Worm (Caenorhabditis elegans) whole organism, young adult: ENCODE data around the gene cdh-4.

Experiments
- B0019.2 ChIP-seq: fragments of 200-800 bp; sonication (Bioruptor generic); conservative IDR thresholded peaks from 2 replicates; pipeline ENCODE4 v1.3.6; 2022; ENCODE audit warnings: missing genetic modification reagents, missing genetic modification characterization, missing compliant biosample characterization
- B0261.1 ChIP-seq: sonication (generic microtip); optimal IDR thresholded peaks from 2 replicates; lab custom pipeline; 2016; ENCODE audit warnings: mild to moderate bottlenecking, missing genetic modification characterization, moderate library complexity, missing compliant biosample characterization
- C17E4.6 ChIP-seq: fragments of 200-800 bp; sonication (Bioruptor generic); IDR thresholded peaks from 2 replicates; pipeline ENCODE4 v1.3.6; 2022; ENCODE audit warnings: missing genetic modification reagents, missing genetic modification characterization, missing compliant biosample characterization
- D2030.7 ChIP-seq: fragments of 200-800 bp; sonication (Bioruptor generic); IDR thresholded peaks from 2 replicates; pipeline ENCODE4 v1.3.6; 2022; ENCODE audit warnings: missing genetic modification reagents, missing genetic modification characterization, missing compliant biosample characterization
- F23B12.7 ChIP-seq: sonication (generic microtip); optimal IDR thresholded peaks from 2 replicates; lab custom pipeline; 2017; ENCODE audit warnings: missing genetic modification characterization, mild to moderate bottlenecking, missing compliant biosample characterization, antibody characterized with exemption, moderate library complexity; ENCODE audit not compliant: insufficient read depth
- F33H1.4 ChIP-seq: fragments of 200-800 bp; sonication (Bioruptor generic); IDR thresholded peaks from 2 replicates; pipeline ENCODE4 v1.3.6; 2022; ENCODE audit warnings: missing genetic modification reagents, missing genetic modification characterization, missing compliant biosample characterization
- F39B2.1 ChIP-seq: fragments of 200-800 bp; sonication (Bioruptor generic); IDR thresholded peaks from 2 replicates; pipeline ENCODE4 v1.3.6; 2022; ENCODE audit warnings: missing genetic modification reagents, missing genetic modification characterization, missing compliant biosample characterization
- F52B5.7 ChIP-seq: sonication (generic microtip); optimal IDR thresholded peaks from 2 replicates; lab custom pipeline; 2016; ENCODE audit warnings: mild to moderate bottlenecking, missing genetic modification characterization, missing compliant biosample characterization
- K11D2.4 ChIP-seq: fragments of 200-800 bp; sonication (Bioruptor generic); IDR thresholded peaks from 2 replicates; pipeline ENCODE4 v1.3.6; 2022; ENCODE audit warnings: missing genetic modification reagents, missing genetic modification characterization, missing compliant biosample characterization
- K12H6.12 ChIP-seq: fragments of 200-800 bp; sonication (Bioruptor generic); optimal IDR thresholded peaks from 2 replicates; lab custom pipeline; 2018; ENCODE audit warnings: mild to moderate bottlenecking, missing genetic modification characterization, missing compliant biosample characterization
- T26A5.8 ChIP-seq: sonication (generic microtip); optimal IDR thresholded peaks from 2 replicates; lab custom pipeline; 2016; ENCODE audit warnings: missing genetic modification characterization, missing compliant biosample characterization
- Y53F4B.3 ChIP-seq: fragments of 200-800 bp; sonication (Bioruptor generic); IDR thresholded peaks from 2 replicates; pipeline ENCODE4 v1.3.6; 2022; ENCODE audit warnings: missing genetic modification reagents, missing genetic modification characterization, missing compliant biosample characterization
- Y56A3A.18 ChIP-seq: fragments of 200-800 bp; sonication (Bioruptor generic); IDR thresholded peaks from 2 replicates; pipeline ENCODE4 v1.3.6; 2022; ENCODE audit warnings: missing genetic modification reagents, missing genetic modification characterization, missing compliant biosample characterization
- Y67H2A.10 ChIP-seq: fragments of 200-800 bp; sonication (Bioruptor generic); conservative IDR thresholded peaks from 2 replicates; pipeline ENCODE4 v1.3.6; 2022; ENCODE audit warnings: missing genetic modification reagents, missing genetic modification characterization, missing compliant biosample characterization
- Y79H2A.3 ChIP-seq: fragments of 200-800 bp; sonication (Bioruptor generic); conservative IDR thresholded peaks from 2 replicates; pipeline ENCODE4 v1.3.6; 2022; ENCODE audit warnings: missing genetic modification reagents, missing genetic modification characterization, missing compliant biosample characterization
- ZK185.1 ChIP-seq: sonication (generic microtip); optimal IDR thresholded peaks from 2 replicates; lab custom pipeline; 2016; ENCODE audit warnings: mild to moderate bottlenecking, missing genetic modification characterization, missing compliant biosample characterization; ENCODE audit not compliant: poor library complexity, severe bottlenecking
- akir-1 ChIP-seq: fragments of 200-800 bp; sonication (Bioruptor generic); optimal IDR thresholded peaks from 2 replicates; lab custom pipeline; 2018; ENCODE audit warnings: mild to moderate bottlenecking, missing genetic modification characterization, moderate library complexity, missing compliant biosample characterization
- aptf-3 ChIP-seq: fragments of 200-800 bp; sonication (Bioruptor generic); IDR thresholded peaks from 2 replicates; pipeline ENCODE4 v1.3.6; 2022; ENCODE audit warnings: missing genetic modification characterization, missing compliant biosample characterization
- attf-6 ChIP-seq: fragments of 200-800 bp; sonication (Bioruptor generic); IDR thresholded peaks from 2 replicates; pipeline ENCODE4 v1.3.6; 2022; ENCODE audit warnings: missing genetic modification reagents, missing genetic modification characterization, missing compliant biosample characterization
- ccch-3 ChIP-seq: fragments of 200-800 bp; sonication (Bioruptor generic); optimal IDR thresholded peaks from 2 replicates; lab custom pipeline; 2018; ENCODE audit warnings: mild to moderate bottlenecking, missing genetic modification characterization, missing compliant biosample characterization
- ceh-79 ChIP-seq: sonication (generic microtip); optimal IDR thresholded peaks from 2 replicates; lab custom pipeline; 2017; ENCODE audit warnings: mild to moderate bottlenecking, missing genetic modification characterization, missing compliant biosample characterization
- die-1 ChIP-seq: sonication (generic microtip); optimal IDR thresholded peaks from 2 replicates; lab custom pipeline; 2016; ENCODE audit warnings: missing genotype, mild to moderate bottlenecking, missing genetic modification characterization, missing compliant biosample characterization
- dpl-1 ChIP-seq: fragments of 150-350 bp; optimal IDR thresholded peaks from 2 replicates; lab custom pipeline; 2014; ENCODE audit warnings: missing biosample characterization, missing genetic modification reagents, missing genetic modification characterization
- egl-18 ChIP-seq: fragments of 200-800 bp; sonication (Bioruptor generic); IDR thresholded peaks from 2 replicates; pipeline ENCODE4 v1.3.6; 2022; ENCODE audit warnings: missing genetic modification reagents, missing genetic modification characterization, missing compliant biosample characterization
- ekl-4 ChIP-seq: fragments of 200-800 bp; sonication (Bioruptor generic); IDR thresholded peaks from 2 replicates; pipeline ENCODE4 v1.3.6; 2022; ENCODE audit warnings: missing genetic modification reagents, missing genetic modification characterization, missing compliant biosample characterization
- ets-4 ChIP-seq: fragments of 200-800 bp; sonication (Bioruptor generic); optimal IDR thresholded peaks from 2 replicates; lab custom pipeline; 2018; ENCODE audit warnings: mild to moderate bottlenecking, missing genetic modification characterization, missing compliant biosample characterization
- hmg-1.2 ChIP-seq: fragments of 200-800 bp; sonication (Bioruptor generic); IDR thresholded peaks from 2 replicates; pipeline ENCODE4 v1.3.6; 2022; ENCODE audit warnings: missing genetic modification reagents, missing genetic modification characterization, missing compliant biosample characterization
- lag-1 ChIP-seq: fragments of 200-800 bp; sonication (Bioruptor generic); IDR thresholded peaks from 2 replicates; pipeline ENCODE4 v1.3.6; 2022; ENCODE audit warnings: missing genetic modification reagents, missing genetic modification characterization, missing compliant biosample characterization
- let-526 ChIP-seq: fragments of 200-800 bp; sonication (Bioruptor generic); IDR thresholded peaks from 2 replicates; pipeline ENCODE4 v1.3.6; 2022; ENCODE audit warnings: missing genetic modification reagents, missing genetic modification characterization, missing compliant biosample characterization
- lin-54 ChIP-seq: fragments of 200-800 bp; sonication (Bioruptor generic); optimal IDR thresholded peaks from 2 replicates; lab custom pipeline; 2018; ENCODE audit warnings: mild to moderate bottlenecking, missing genetic modification characterization, missing compliant biosample characterization
- madf-3 ChIP-seq: fragments of 200-800 bp; sonication (Bioruptor generic); IDR thresholded peaks from 2 replicates; pipeline ENCODE4 v1.3.6; 2022; ENCODE audit warnings: missing genetic modification reagents, missing genetic modification characterization, missing compliant biosample characterization
- madf-6 ChIP-seq: fragments of 200-800 bp; sonication (Bioruptor generic); IDR thresholded peaks from 2 replicates; pipeline ENCODE4 v1.3.6; 2022; ENCODE audit warnings: missing genetic modification reagents, missing genetic modification characterization, missing compliant biosample characterization
- nfyb-1 ChIP-seq: fragments of 200-800 bp; sonication (Bioruptor generic); IDR thresholded peaks from 2 replicates; pipeline ENCODE4 v1.3.6; 2022; ENCODE audit warnings: missing genetic modification reagents, missing genetic modification characterization, missing compliant biosample characterization
- nhr-27 ChIP-seq: fragments of 200-800 bp; sonication (Bioruptor generic); optimal IDR thresholded peaks from 2 replicates; lab custom pipeline; 2018; ENCODE audit warnings: mild to moderate bottlenecking, missing genetic modification characterization, moderate library complexity, missing compliant biosample characterization
- rcor-1 ChIP-seq: fragments of 200-800 bp; sonication (Bioruptor generic); IDR thresholded peaks from 2 replicates; pipeline ENCODE4 v1.3.6; 2022; ENCODE audit warnings: missing genetic modification reagents, missing genetic modification characterization, missing compliant biosample characterization
- rec-8 ChIP-seq, 2 experiments: sonication (generic microtip); optimal IDR thresholded peaks; 2 replicates each; lab custom pipeline; 2016; ENCODE audit warnings: mild to moderate bottlenecking in 2 of 2, missing genetic modification characterization in 2 of 2, missing genetic modification reagents in 2 of 2, missing genotype in 2 of 2, missing biosample characterization in 1 of 2, missing compliant biosample characterization in 1 of 2, moderate library complexity in 1 of 2
- snpc-1.3 ChIP-seq: sonication (generic microtip); optimal IDR thresholded peaks from 2 replicates; lab custom pipeline; 2017; ENCODE audit warnings: missing genetic modification characterization, mild to moderate bottlenecking, missing compliant biosample characterization, antibody characterized with exemption, moderate library complexity, missing genotype, missing genetic modification reagents; ENCODE audit not compliant: insufficient read depth
- snpc-3.4 ChIP-seq: sonication (generic microtip); optimal IDR thresholded peaks from 2 replicates; lab custom pipeline; 2017; ENCODE audit warnings: missing genetic modification characterization, mild to moderate bottlenecking, missing compliant biosample characterization, antibody characterized with exemption, moderate library complexity, missing genotype, missing genetic modification reagents
- snpc-4 ChIP-seq, 5 experiments: fragments of 150-350 bp in 1 of 5; sonication (generic microtip) in 4 of 5; optimal IDR thresholded peaks; 2 replicates each; lab custom pipeline; 2014 to 2018; ENCODE audit warnings: missing genetic modification characterization in 5 of 5, missing biosample characterization in 3 of 5, antibody characterized with exemption in 2 of 5, mild to moderate bottlenecking in 2 of 5, missing compliant biosample characterization in 2 of 5, missing genotype in 2 of 5, moderate library complexity in 2 of 5, missing genetic modification reagents in 1 of 5
- tbp1 ChIP-seq: fragments of 200-800 bp; sonication (Bioruptor generic); optimal IDR thresholded peaks from 2 replicates; lab custom pipeline; 2018; ENCODE audit warnings: mild to moderate bottlenecking, missing genetic modification characterization, missing compliant biosample characterization
- unc-130 ChIP-seq: sonication (generic microtip); optimal IDR thresholded peaks from 2 replicates; lab custom pipeline; 2016; ENCODE audit warnings: missing genetic modification reagents, missing genetic modification characterization, missing compliant biosample characterization
- xnd-1 ChIP-seq: sonication (generic microtip); optimal IDR thresholded peaks from 2 replicates; lab custom pipeline; 2016; ENCODE audit warnings: missing genotype, missing genetic modification reagents, missing genetic modification characterization, missing compliant biosample characterization
- zfh-2 ChIP-seq: fragments of 200-800 bp; sonication (Bioruptor generic); conservative IDR thresholded peaks from 2 replicates; pipeline ENCODE4 v1.3.6; 2022; ENCODE audit warnings: missing genetic modification reagents, missing genetic modification characterization, missing compliant biosample characterization
- ztf-18 ChIP-seq: sonication (generic microtip); optimal IDR thresholded peaks from 2 replicates; lab custom pipeline; 2016; ENCODE audit warnings: missing genotype, mild to moderate bottlenecking, missing genetic modification characterization, missing compliant biosample characterization
- ztf-22 ChIP-seq: fragments of 200-800 bp; sonication (Bioruptor generic); optimal IDR thresholded peaks from 2 replicates; lab custom pipeline; 2018; ENCODE audit warnings: mild to moderate bottlenecking, missing genetic modification characterization, moderate library complexity, missing compliant biosample characterization
- ztf-26 ChIP-seq: sonication (generic microtip); optimal IDR thresholded peaks from 2 replicates; lab custom pipeline; 2017; ENCODE audit warnings: missing genetic modification characterization, missing compliant biosample characterization

The cdh-4 gene

DNA sequence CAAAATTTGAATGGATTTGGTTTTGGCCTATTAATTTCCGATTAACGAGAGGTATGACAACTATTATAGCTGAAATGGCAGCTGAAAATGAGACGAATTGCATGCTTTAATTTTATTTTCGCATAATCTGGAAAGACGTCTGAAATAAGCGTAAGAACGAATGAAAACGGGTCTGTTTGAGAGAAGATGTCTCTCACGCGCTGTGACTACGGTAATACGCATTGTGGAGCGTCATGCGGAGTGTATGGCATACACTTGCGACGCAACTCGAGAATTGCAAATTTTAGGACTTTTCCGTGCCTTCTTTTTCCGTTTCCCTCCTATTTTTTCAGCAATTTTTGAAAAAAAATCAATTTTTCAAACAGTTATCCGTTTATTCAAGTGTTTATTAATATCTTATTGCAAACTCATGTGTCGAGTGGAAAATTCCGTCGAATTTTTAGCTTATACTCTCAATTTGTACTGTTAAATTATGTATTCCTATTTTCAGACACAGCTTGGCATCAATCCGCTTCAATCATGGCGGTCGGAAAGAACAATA is 44.7 kb upstream of the cdh-4 start, which contains the start of gene rps-1 (continued):
- peak; percentile 85 for TF ChIP-seq unc-130 (GFP tag; lab: Kevin White, UChicago)
- peak; percentile 76 for TF ChIP-seq xnd-1
- peak; percentile 97 for TF ChIP-seq K12H6.12
- TF ChIP-seq ccch-3 (GFP tag; lab: Kevin White, UChicago), result peak; percentile 11
- peak; percentile 95 for TF ChIP-seq let-526
- peak; percentile 78; the same call in 1 of the 2 replicates for TF ChIP-seq lag-1 (GFP tag; lab: Robert Waterston, UW)
- TF ChIP-seq rcor-1 (GFP tag; lab: Robert Waterston, UW), result peak; percentile 98
- TF ChIP-seq die-1 (tag; lab: Kevin White, UChicago), result peak; percentile 63
- peak; percentile 78; the same call in 1 of the 2 replicates for TF ChIP-seq zfh-2 (GFP tag; lab: Robert Waterston, UW)
- peak; percentile 47 for TF ChIP-seq T26A5.8
- peak; percentile 86 for TF ChIP-seq snpc-4 (GFP tag; optimal IDR thresholded peaks at IDR 0.05; lab: Kevin White, UChicago)
- TF ChIP-seq snpc-4 (tag; optimal IDR thresholded peaks at IDR 0.05; lab: Kevin White, UChicago), result peak; percentile 79 to 92 (median 90)
- TF ChIP-seq C17E4.6 (GFP tag; lab: Robert Waterston, UW), result peak; percentile 96
- peak; percentile 95 for TF ChIP-seq madf-3
- TF ChIP-seq aptf-3 (GFP tag; lab: Robert Waterston, UW), result peak; percentile 72; the same call in 1 of the 2 replicates
- TF ChIP-seq madf-6 (GFP tag; lab: Robert Waterston, UW), result peak; percentile 95
- peak in 1 of 2 experiments; percentile 0 for TF ChIP-seq rec-8 (tag; optimal IDR thresholded peaks at IDR 0.05; lab: Kevin White, UChicago)
- TF ChIP-seq K11D2.4 (GFP tag; lab: Robert Waterston, UW), result peak; percentile 98
- TF ChIP-seq lin-54 (GFP tag; lab: Kevin White, UChicago), result peak; percentile 97
- TF ChIP-seq ceh-79 (tag; lab: Kevin White, UChicago), result peak; percentile 80
- TF ChIP-seq Y67H2A.10 (GFP tag; lab: Robert Waterston, UW), result peak; percentile 85
- peak; percentile 99 for TF ChIP-seq nfyb-1 (GFP tag; lab: Robert Waterston, UW)
- TF ChIP-seq ztf-22 (GFP tag; lab: Kevin White, UChicago), result peak; percentile 88
- TF ChIP-seq ZK185.1 (tag; lab: Kevin White, UChicago), result peak; percentile 98
- TF ChIP-seq dpl-1, result peak; percentile 90
- TF ChIP-seq F39B2.1, result peak; percentile 63; the same call in 1 of the 2 replicates
- TF ChIP-seq ztf-18, result peak; percentile 89
- TF ChIP-seq nhr-27 (tag; lab: Kevin White, UChicago), result peak; percentile 84
- peak; percentile 97 for TF ChIP-seq ekl-4 (GFP tag; lab: Robert Waterston, UW)
- TF ChIP-seq hmg-1.2, result peak; percentile 89
- peak; percentile 61; the same call in 1 of the 2 replicates for TF ChIP-seq Y53F4B.3 (GFP tag; lab: Robert Waterston, UW)
- peak; percentile 95 for TF ChIP-seq snpc-1.3 (tag; lab: Kevin White, UChicago)
- TF ChIP-seq tbp1 (GFP tag; lab: Kevin White, UChicago), result peak; percentile 79
- TF ChIP-seq B0019.2 (GFP tag; lab: Robert Waterston, UW), result peak; percentile 77
- TF ChIP-seq akir-1 (GFP tag; lab: Kevin White, UChicago), result peak; percentile 81
- peak; percentile 72; the same call in 1 of the 2 replicates for TF ChIP-seq attf-6 (GFP tag; lab: Robert Waterston, UW)
- peak; percentile 96 for TF ChIP-seq F23B12.7 (tag; lab: Kevin White, UChicago)
- TF ChIP-seq Y56A3A.18 (GFP tag; lab: Robert Waterston, UW), result peak; percentile 97
- TF ChIP-seq F52B5.7 (tag; lab: Kevin White, UChicago), result peak; percentile 78
- peak; percentile 87 for TF ChIP-seq F33H1.4
- TF ChIP-seq Y79H2A.3 (GFP tag; lab: Robert Waterston, UW), result peak; percentile 65; the same call in 1 of the 2 replicates
- TF ChIP-seq egl-18 (GFP tag; lab: Robert Waterston, UW), result peak; percentile 90
- peak; percentile 98 for TF ChIP-seq ztf-26 (tag; lab: Kevin White, UChicago)
- TF ChIP-seq B0261.1 (tag; lab: Kevin White, UChicago), result peak; percentile 51
- peak; percentile 49 for TF ChIP-seq ets-4 (GFP tag; lab: Kevin White, UChicago)
- TF ChIP-seq snpc-3.4 (tag; lab: Kevin White, UChicago), result peak; percentile 96
- TF ChIP-seq D2030.7 (GFP tag; lab: Robert Waterston, UW), result peak; percentile 92
